Fruit fly (Drosophila melanogaster): ENCODE results near the gene CG12065.

Gene CG12065

DNA sequence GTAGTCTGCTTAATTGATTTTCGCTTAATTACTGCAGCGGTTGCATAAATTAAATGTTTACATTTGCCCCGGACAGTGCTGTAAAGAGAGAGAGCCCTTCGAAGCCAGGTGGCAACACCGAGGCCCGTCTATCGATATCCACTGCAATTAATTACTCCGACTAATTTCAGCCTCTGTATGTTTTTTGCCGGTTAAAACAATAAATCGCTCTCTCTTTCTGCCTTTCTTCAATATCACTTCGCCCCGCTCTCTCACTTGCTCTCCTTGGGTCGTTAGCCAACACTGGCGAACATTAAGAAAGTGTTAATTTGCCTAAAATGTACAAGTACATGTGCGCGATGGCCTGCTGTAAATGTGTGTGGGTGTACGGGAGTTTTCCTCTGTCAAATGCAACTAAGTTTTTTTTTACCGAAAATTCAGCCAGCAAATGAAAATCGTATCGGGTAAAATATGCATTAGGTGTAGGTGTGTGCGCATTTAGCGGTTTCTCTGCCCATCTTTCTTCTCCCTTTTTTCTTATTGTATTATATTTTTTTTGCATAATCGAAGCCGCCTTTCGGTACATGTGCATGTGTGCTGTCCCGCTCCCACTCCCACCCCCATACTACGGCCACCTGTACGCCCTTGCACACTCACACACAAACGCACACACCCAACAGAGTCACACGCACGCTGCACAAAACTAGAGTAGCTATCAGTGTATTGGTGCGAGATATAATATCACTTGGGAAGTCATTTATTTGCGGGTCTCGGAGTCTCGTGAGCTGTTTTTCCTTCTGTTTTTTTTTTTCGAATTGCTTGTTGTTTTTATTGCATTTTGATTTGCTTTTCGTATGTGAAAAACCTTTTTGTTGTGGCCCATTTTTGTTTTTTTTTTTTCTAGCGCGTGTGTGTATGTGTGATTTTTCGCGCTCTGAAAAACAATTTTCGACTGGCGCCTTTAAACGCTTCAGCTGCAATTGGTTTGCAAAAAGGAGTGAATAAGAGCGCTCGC is 12.4 kb upstream of the CG12065 start (continued):
- peak; percentile 69; the same call in 1 of the 2 replicates for TF ChIP-seq crol (GFP tag; IDR thresholded peaks at IDR 0.05)
- TF ChIP-seq fu2 (GFP tag; optimal IDR thresholded peaks at IDR 0.05) = peak; percentile 4
- TF ChIP-seq D19B (GFP tag; optimal IDR thresholded peaks at IDR 0.05) = no peak
- peak; percentile 15 for TF ChIP-seq Camta (GFP tag; optimal IDR thresholded peaks at IDR 0.05)
- TF ChIP-seq stwl (tag; optimal IDR thresholded peaks at IDR 0.05) = peak; percentile 72
- TF ChIP-seq vvl (GFP tag; IDR thresholded peaks at IDR 0.05) = peak; percentile 81
- no peak for TF ChIP-seq lov (optimal IDR thresholded peaks at IDR 0.05)
- TF ChIP-seq lov (GFP tag; IDR thresholded peaks at IDR 0.05) = 0 out of 3 replicates have a peak, but pooled peaks have one; percentile 45
- TF ChIP-seq CG8924 (tag; optimal IDR thresholded peaks at IDR 0.05) = peak; percentile 8
- TF ChIP-seq Bteb2 (GFP tag; optimal IDR thresholded peaks at IDR 0.05) = no peak
- TF ChIP-seq CG16813 (GFP tag; IDR thresholded peaks at IDR 0.05; ENCODE audit: partially characterized antibody) = peak; percentile 53; the same call in 2 of the 3 replicates

- no peak for TF ChIP-seq CG1233 (GFP tag; optimal IDR thresholded peaks at IDR 0.05)
- TF ChIP-seq cg (GFP tag; optimal IDR thresholded peaks at IDR 0.05) = peak; percentile 62
- no peak for TF ChIP-seq CG1529 (GFP tag; optimal IDR thresholded peaks at IDR 0.05)
- TF ChIP-seq pros (GFP tag; optimal IDR thresholded peaks at IDR 0.05) = peak; percentile 12
- no peak for TF ChIP-seq sqz (GFP tag; optimal IDR thresholded peaks at IDR 0.05)
- TF ChIP-seq sd (tag; optimal IDR thresholded peaks at IDR 0.05) = no peak
- no peak for TF ChIP-seq CG5953 (GFP tag; IDR thresholded peaks at IDR 0.05)
- no peak for TF ChIP-seq ro (GFP tag; IDR thresholded peaks at IDR 0.05)
- TF ChIP-seq Usf (GFP tag; optimal IDR thresholded peaks at IDR 0.05) = no peak
- no peak for TF ChIP-seq ranshi (GFP tag; IDR thresholded peaks at IDR 0.05)
- peak; percentile 1 for TF ChIP-seq exex (tag; optimal IDR thresholded peaks at IDR 0.05)
- peak; percentile 8 for TF ChIP-seq Deaf1 (tag; optimal IDR thresholded peaks at IDR 0.05)
- TF ChIP-seq NFAT (GFP tag; IDR thresholded peaks at IDR 0.05) = 0 out of 2 replicates have a peak, but pooled peaks have one; percentile 14
- TF ChIP-seq gsb (GFP tag; IDR thresholded peaks at IDR 0.05) = no peak
- TF ChIP-seq peb (GFP tag; IDR thresholded peaks at IDR 0.05) = no peak
- TF ChIP-seq CG1832 (GFP tag; optimal IDR thresholded peaks at IDR 0.05) = peak; percentile 41
- no peak for TF ChIP-seq bbx (GFP tag; IDR thresholded peaks at IDR 0.05; ENCODE audit: partially characterized antibody)
- TF ChIP-seq Trl (optimal IDR thresholded peaks at IDR 0.05) = peak in 1 of 2 experiments; percentile 12
- TF ChIP-seq Trl (GFP tag; optimal IDR thresholded peaks at IDR 0.05) = no peak
- no peak for TF ChIP-seq Sry-β (GFP tag; optimal IDR thresholded peaks at IDR 0.05)
- no peak for TF ChIP-seq CG11093 (GFP tag; IDR thresholded peaks at IDR 0.05)
- TF ChIP-seq CG17359 (tag; optimal IDR thresholded peaks at IDR 0.05) = no peak
- TF ChIP-seq CG34376 (GFP tag; optimal IDR thresholded peaks at IDR 0.05) = peak; percentile 53
- no peak for TF ChIP-seq CG1792 (GFP tag; optimal IDR thresholded peaks at IDR 0.05)
- peak; percentile 11 for TF ChIP-seq Blimp-1 (GFP tag; optimal IDR thresholded peaks at IDR 0.05)
- TF ChIP-seq GATAe (GFP tag; conservative IDR thresholded peaks at IDR 0.05) = no peak
- TF ChIP-seq fd96Cb (tag; optimal IDR thresholded peaks at IDR 0.05) = no peak
- no peak for TF ChIP-seq Camta (GFP tag; optimal IDR thresholded peaks at IDR 0.05)
- no peak for TF ChIP-seq YL-1 (GFP tag; optimal IDR thresholded peaks at IDR 0.05)
- TF ChIP-seq Rfx (GFP tag; IDR thresholded peaks at IDR 0.05) = peak; percentile 19; the same call in 1 of the 2 replicates
- no peak for TF ChIP-seq CG4282 (GFP tag; optimal IDR thresholded peaks at IDR 0.05)
Observed at dm6 chrX:8569038-8569437, 5.1 kb upstream of the CG12065 start.

Measured in whole organism, embryonic.